Worm (Caenorhabditis elegans) whole organism, L2 larva: Measurements from ENCODE around the gene asm-1.

Source experiments
- aly-2 ChIP-seq: fragments of 150-350 bp; optimal IDR thresholded peaks from 2 replicates; lab custom pipeline; 2014; ENCODE audit warnings: missing biosample characterization, missing genetic modification characterization
- dmd-4 ChIP-seq: sonication (generic microtip); optimal IDR thresholded peaks from 2 replicates; lab custom pipeline; 2017; ENCODE audit warnings: missing biosample characterization, missing genetic modification characterization
- lin-13 ChIP-seq: fragments of 150-350 bp; optimal IDR thresholded peaks from 2 replicates; lab custom pipeline; 2014; ENCODE audit warnings: missing biosample characterization, missing genetic modification reagents, missing genetic modification characterization
- nhr-10 ChIP-seq: sonication (generic microtip); optimal IDR thresholded peaks from 2 replicates; lab custom pipeline; 2017; ENCODE audit warnings: missing biosample characterization, missing genetic modification characterization
- unc-62 ChIP-seq: fragments of 150-350 bp; optimal IDR thresholded peaks from 2 replicates; lab custom pipeline; 2014; ENCODE audit warnings: missing biosample characterization, missing genetic modification reagents, missing genetic modification characterization
- ztf-11 ChIP-seq: sonication (generic microtip); optimal IDR thresholded peaks from 2 replicates; lab custom pipeline; 2017; ENCODE audit warnings: missing biosample characterization, missing genetic modification characterization

DNA sequence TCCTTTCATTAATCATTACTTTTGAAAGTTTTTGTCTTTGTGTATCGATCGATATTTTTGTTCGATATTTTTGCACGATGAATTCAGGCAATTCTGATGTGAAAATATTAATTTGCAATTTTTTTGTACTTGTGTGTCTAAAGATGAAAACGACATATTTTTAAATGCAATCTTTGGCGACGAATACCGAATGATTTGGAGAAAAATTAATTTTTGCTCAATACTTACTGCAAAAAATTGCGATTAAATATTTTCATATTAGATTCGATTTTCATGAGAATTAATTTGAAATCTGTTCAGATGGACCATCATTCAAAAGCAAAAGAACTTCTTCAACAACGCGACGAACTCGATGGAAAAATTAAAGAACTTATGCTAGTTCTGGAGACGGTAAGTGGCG lies 8.1 kb upstream of the asm-1 start, which contains the start of gene psmd-9:
- TF ChIP-seq nhr-10 (tag; lab: Kevin White, UChicago) (no peak), lin-13 (no peak), ztf-11 (no peak), aly-2 (tag; lab: Kevin White, UChicago) (no peak), unc-62 (no peak), dmd-4 (tag; lab: Kevin White, UChicago) (no peak)
